Comparison of ENCODE assay signal across 3 fruit fly cellular contexts in the genomic region with DNA sequence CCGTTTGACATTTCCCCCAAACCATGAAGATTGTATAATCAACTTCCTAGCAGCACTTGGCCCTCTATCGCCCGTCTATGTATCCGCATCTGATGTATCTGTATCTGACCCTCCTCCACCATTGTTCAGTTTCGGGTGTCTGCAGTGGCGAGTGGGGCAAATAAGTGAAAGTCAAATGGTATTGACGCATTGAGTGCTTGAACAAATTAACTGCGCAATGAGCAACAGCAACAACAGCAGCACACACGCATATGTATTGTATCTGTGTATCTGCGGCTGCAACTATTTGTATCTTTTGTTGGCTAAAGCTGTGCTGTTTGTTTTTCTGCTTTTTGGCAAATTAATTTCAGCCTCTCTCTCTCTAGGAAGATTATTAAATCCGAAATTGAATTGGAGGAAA.
TF ChIP-seq lines count a peak whose summit lies in the region.

No protein-coding gene starts in this region.

- TF ChIP-seq CTCF in whole organism, embryonic (GFP tag; optimal IDR thresholded peaks at IDR 0.05; lab: Kevin White, UChicago): no peak

TF ChIP-seq in whole organism, embryonic, 481 proteins besides CTCF, POLR2A, EP300 and RAD21:
- TF ChIP-seq Blimp-1 (GFP tag; optimal IDR thresholded peaks at IDR 0.05; lab: Kevin White, UChicago) (peak; percentile 66), CG18619 (GFP tag; optimal IDR thresholded peaks at IDR 0.05; lab: Kevin White, UChicago) (no peak), zfh2 (GFP tag; optimal IDR thresholded peaks at IDR 0.05; lab: Kevin White, UChicago) (no peak), luna (GFP tag; optimal IDR thresholded peaks at IDR 0.05; lab: Kevin White, UChicago) (no peak), gce (GFP tag; IDR thresholded peaks at IDR 0.05; lab: Robert Waterston, UW) (0 out of 3 replicates have a peak, but pooled peaks have one; percentile 21), ci (GFP tag; IDR thresholded peaks at IDR 0.05; lab: Robert Waterston, UW) (peak; percentile 52; the same call in 2 of the 3 replicates), CG30020 (tag; optimal IDR thresholded peaks at IDR 0.05; lab: Kevin White, UChicago) (no peak), cg (GFP tag; optimal IDR thresholded peaks at IDR 0.05; lab: Kevin White, UChicago) (peak; percentile 11), al (GFP tag; IDR thresholded peaks at IDR 0.05; lab: Robert Waterston, UW) (no peak), CG12236 (GFP tag; optimal IDR thresholded peaks at IDR 0.05; lab: Kevin White, UChicago) (no peak), Hmx (GFP tag; optimal IDR thresholded peaks at IDR 0.05; lab: Kevin White, UChicago) (no peak), en (GFP tag; optimal IDR thresholded peaks at IDR 0.05; lab: Kevin White, UChicago) (no peak), CG3838 (GFP tag; optimal IDR thresholded peaks at IDR 0.05; lab: Kevin White, UChicago) (no peak), CG8281 (tag; optimal IDR thresholded peaks at IDR 0.05; lab: Kevin White, UChicago) (peak; percentile 99), phol (tag; optimal IDR thresholded peaks at IDR 0.05; lab: Kevin White, UChicago) (no peak), vvl (GFP tag; IDR thresholded peaks at IDR 0.05; lab: Robert Waterston, UW) (peak; percentile 11; the same call in 1 of the 2 replicates), CG4360 (GFP tag; IDR thresholded peaks at IDR 0.05; lab: Robert Waterston, UW) (peak; percentile 32; the same call in 1 of the 2 replicates), dmrt99B (tag; optimal IDR thresholded peaks at IDR 0.05; lab: Kevin White, UChicago) (peak; percentile 5), CG17802 (tag; optimal IDR thresholded peaks at IDR 0.05; lab: Kevin White, UChicago) (no peak)

TF ChIP-seq in whole organism, prepupa, 60 proteins besides CTCF, POLR2A, EP300 and RAD21:
- no peak for TF ChIP-seq CG6808 (GFP tag; optimal IDR thresholded peaks at IDR 0.05; lab: Kevin White, UChicago)
- no peak for TF ChIP-seq CG15336 (GFP tag; IDR thresholded peaks at IDR 0.05; lab: Robert Waterston, UW)
- 0 out of 3 replicates have a peak, but pooled peaks have one; percentile 11 for TF ChIP-seq eg (GFP tag; IDR thresholded peaks at IDR 0.05; lab: Robert Waterston, UW)
- peak; percentile 8 for TF ChIP-seq svp (GFP tag; lab: Kevin White, UChicago)

TF ChIP-seq in whole organism, pupa, 21 proteins besides CTCF, POLR2A, EP300 and RAD21:
- TF ChIP-seq CG14655 (GFP tag; optimal IDR thresholded peaks at IDR 0.05; lab: Kevin White, UChicago): no peak
- TF ChIP-seq Ets98B (GFP tag; IDR thresholded peaks at IDR 0.05; lab: Robert Waterston, UW): peak; percentile 22; the same call in 1 of the 2 replicates
- TF ChIP-seq EcR (GFP tag; optimal IDR thresholded peaks at IDR 0.05; lab: Kevin White, UChicago): no peak
- TF ChIP-seq Snoo (tag; optimal IDR thresholded peaks at IDR 0.05; lab: Kevin White, UChicago): no peak
